Fruit fly (Drosophila melanogaster): ENCODE results near the gene CG14298.

Gene CG14298

DNA sequence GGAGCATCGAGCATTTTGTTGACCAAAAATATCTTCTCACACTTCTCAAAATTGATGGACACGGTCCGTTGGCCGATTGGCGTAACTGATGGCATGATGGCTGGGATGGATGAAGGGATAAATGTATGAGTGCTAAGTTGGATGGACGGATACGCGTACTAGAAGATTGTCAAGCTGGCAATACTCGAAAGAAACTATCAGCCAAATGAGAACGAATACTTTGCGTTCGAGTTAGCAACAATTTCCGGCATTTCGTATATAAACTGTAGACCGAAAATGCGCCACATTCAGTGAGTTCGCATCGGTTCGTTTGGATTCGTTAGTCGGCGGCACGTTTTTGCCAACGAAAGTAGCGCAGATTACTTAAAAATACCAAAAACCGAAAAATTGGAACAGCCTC lies at the start of gene CG14298:
CG14298 (plus strand) TSS at position 301 of the 400 bp plus-strand sequence.
- no peak for TF ChIP-seq CG8478 (optimal IDR thresholded peaks at IDR 0.05)
- no peak for TF ChIP-seq pan (optimal IDR thresholded peaks at IDR 0.05)
- TF ChIP-seq psq (optimal IDR thresholded peaks at IDR 0.05), result no peak

dm6 chr3R:18849148-18849547 lies 26.2 kb upstream of the CG14298 start, which contains the start of gene Octalpha2R:
Octalpha2R (minus strand) TSS chr3R:18849224.
- TF ChIP-seq Dll (optimal IDR thresholded peaks at IDR 0.05) (peak; percentile 60), psq (optimal IDR thresholded peaks at IDR 0.05) (no peak), pan (optimal IDR thresholded peaks at IDR 0.05) (no peak)

DNA sequence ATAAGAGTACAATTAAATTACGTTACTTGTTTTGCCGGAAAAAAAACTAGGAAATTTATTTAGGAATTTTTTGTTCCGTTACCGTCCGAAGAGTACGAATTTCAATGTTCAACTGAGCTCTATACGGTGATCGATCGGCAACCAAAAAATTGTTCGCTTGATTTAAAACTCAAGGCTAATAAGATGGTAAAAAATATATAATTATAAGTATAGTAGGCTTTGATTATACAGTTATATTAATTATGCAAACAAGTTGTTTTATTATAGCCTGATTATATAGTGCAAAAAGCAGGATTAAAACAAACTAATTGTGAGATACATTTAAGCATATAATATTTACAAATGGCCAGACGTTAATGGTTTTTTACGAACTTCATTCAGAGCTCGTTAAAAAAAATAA lies 23.6 kb upstream of the CG14298 start, which contains the start of gene CG31226:
CG31226 (minus strand) TSS at position 101 of the 400 bp plus-strand sequence.
- TF ChIP-seq usp (GFP tag; optimal IDR thresholded peaks at IDR 0.05) (no peak), Dll (optimal IDR thresholded peaks at IDR 0.05) (no peak), EcR (GFP tag; optimal IDR thresholded peaks at IDR 0.05) (no peak), CG8478 (optimal IDR thresholded peaks at IDR 0.05) (no peak), psq (optimal IDR thresholded peaks at IDR 0.05) (no peak), pan (optimal IDR thresholded peaks at IDR 0.05) (no peak)

DNA sequence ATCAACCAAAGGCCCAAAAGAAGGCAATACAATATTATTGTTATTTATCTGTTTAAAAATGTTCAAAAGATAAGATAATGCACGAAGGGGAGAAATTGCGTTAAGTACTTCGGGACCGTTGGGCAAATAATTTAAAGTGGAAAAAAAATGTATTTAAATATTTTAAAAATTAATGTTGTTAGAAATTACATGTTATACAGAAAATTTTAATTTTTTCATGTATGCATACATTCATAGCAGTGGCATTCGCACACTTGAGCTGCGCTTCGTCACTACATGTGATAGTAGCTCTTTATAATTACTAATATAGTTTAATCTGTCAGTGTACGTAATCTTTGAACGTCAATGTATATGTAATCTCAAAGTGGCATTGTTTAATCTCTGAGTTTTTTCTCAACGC lies 19.9 kb downstream of the CG14298 start:
- TF ChIP-seq EcR (GFP tag; optimal IDR thresholded peaks at IDR 0.05), result no peak
- TF ChIP-seq pan (optimal IDR thresholded peaks at IDR 0.05), result no peak
- TF ChIP-seq usp (GFP tag; optimal IDR thresholded peaks at IDR 0.05), result no peak
- no peak for TF ChIP-seq Dll (optimal IDR thresholded peaks at IDR 0.05)
- TF ChIP-seq psq (optimal IDR thresholded peaks at IDR 0.05), result no peak
- no peak for TF ChIP-seq CG8478 (optimal IDR thresholded peaks at IDR 0.05)

- no peak for TF ChIP-seq EcR (GFP tag; optimal IDR thresholded peaks at IDR 0.05)
- no peak for TF ChIP-seq psq (optimal IDR thresholded peaks at IDR 0.05)
Measured at dm6 chr3R:18897821-18898220, 22.5 kb downstream of the CG14298 start, which contains the start of gene CG14297. CG14297 (plus strand) TSS chr3R:18898121.

- no peak for TF ChIP-seq pan (optimal IDR thresholded peaks at IDR 0.05)
- no peak for TF ChIP-seq EcR (GFP tag; optimal IDR thresholded peaks at IDR 0.05)
- no peak for TF ChIP-seq usp (GFP tag; optimal IDR thresholded peaks at IDR 0.05)
- TF ChIP-seq psq (optimal IDR thresholded peaks at IDR 0.05), result no peak
- TF ChIP-seq Dll (optimal IDR thresholded peaks at IDR 0.05), result no peak
- no peak for TF ChIP-seq CG8478 (optimal IDR thresholded peaks at IDR 0.05)
Measured at dm6 chr3R:18899123-18899522, 23.8 kb downstream of the CG14298 start, which contains the start of gene Rh2. Rh2 (plus strand) TSS chr3R:18899423.

dm6 chr3R:18902164-18902563 lies 26.8 kb downstream of the CG14298 start, which contains the start of gene CG14294:
CG14294 (minus strand) TSS chr3R:18902264.
- TF ChIP-seq Dll (optimal IDR thresholded peaks at IDR 0.05) (no peak), EcR (GFP tag; optimal IDR thresholded peaks at IDR 0.05) (no peak), psq (optimal IDR thresholded peaks at IDR 0.05) (no peak), usp (GFP tag; optimal IDR thresholded peaks at IDR 0.05) (no peak), CG8478 (optimal IDR thresholded peaks at IDR 0.05) (no peak), pan (optimal IDR thresholded peaks at IDR 0.05) (no peak)

DNA sequence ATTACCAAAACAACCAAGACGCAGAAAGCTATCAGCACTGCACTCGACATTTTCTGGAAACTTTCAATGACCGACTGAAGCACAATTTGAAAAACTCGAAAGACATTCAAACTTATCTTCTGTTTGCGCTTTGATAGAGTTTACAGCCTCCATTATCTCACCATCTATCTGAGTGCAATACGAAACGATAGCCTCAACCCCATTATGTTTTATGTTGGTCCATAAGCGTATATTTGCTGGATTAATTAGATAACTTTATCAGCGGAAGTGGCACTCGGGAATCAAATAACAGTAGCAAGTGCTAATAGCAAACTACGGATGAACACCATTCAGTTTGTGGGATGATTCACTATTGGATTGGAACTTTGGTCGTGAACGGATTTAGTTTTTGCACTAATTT lies 27.5 kb downstream of the CG14298 start, which contains the start of gene CG34284:
CG34284 (minus strand) TSS at position 76 of the 400 bp plus-strand sequence.
- no peak for TF ChIP-seq pan (optimal IDR thresholded peaks at IDR 0.05)
- no peak for TF ChIP-seq EcR (GFP tag; optimal IDR thresholded peaks at IDR 0.05)
- no peak for TF ChIP-seq psq (optimal IDR thresholded peaks at IDR 0.05)
- TF ChIP-seq usp (GFP tag; optimal IDR thresholded peaks at IDR 0.05), result no peak
- TF ChIP-seq CG8478 (optimal IDR thresholded peaks at IDR 0.05), result no peak
- no peak for TF ChIP-seq Dll (optimal IDR thresholded peaks at IDR 0.05)

DNA sequence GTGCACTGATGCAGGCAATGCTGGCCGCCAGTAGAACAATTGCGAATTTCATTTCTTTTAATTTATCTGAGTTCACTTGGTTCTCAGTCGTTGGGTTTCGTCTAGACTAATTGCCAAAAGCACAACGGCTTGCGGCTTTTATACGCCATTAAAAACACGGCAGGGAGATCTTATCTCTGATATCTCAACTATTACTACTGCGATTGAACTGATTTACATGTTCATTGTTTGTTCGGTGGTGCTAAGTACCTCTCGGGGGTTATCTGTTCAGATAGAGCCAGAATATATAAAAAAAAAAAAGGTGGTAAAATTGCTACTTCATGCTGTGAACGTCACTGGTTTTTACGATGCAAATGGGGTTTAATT lies 30.2 kb downstream of the CG14298 start, which contains the start of gene CG14292:
CG14292 (minus strand) TSS at position 101 of the 366 bp plus-strand sequence.
- no peak for TF ChIP-seq Dll (optimal IDR thresholded peaks at IDR 0.05)
- no peak for TF ChIP-seq CG8478 (optimal IDR thresholded peaks at IDR 0.05)

DNA sequence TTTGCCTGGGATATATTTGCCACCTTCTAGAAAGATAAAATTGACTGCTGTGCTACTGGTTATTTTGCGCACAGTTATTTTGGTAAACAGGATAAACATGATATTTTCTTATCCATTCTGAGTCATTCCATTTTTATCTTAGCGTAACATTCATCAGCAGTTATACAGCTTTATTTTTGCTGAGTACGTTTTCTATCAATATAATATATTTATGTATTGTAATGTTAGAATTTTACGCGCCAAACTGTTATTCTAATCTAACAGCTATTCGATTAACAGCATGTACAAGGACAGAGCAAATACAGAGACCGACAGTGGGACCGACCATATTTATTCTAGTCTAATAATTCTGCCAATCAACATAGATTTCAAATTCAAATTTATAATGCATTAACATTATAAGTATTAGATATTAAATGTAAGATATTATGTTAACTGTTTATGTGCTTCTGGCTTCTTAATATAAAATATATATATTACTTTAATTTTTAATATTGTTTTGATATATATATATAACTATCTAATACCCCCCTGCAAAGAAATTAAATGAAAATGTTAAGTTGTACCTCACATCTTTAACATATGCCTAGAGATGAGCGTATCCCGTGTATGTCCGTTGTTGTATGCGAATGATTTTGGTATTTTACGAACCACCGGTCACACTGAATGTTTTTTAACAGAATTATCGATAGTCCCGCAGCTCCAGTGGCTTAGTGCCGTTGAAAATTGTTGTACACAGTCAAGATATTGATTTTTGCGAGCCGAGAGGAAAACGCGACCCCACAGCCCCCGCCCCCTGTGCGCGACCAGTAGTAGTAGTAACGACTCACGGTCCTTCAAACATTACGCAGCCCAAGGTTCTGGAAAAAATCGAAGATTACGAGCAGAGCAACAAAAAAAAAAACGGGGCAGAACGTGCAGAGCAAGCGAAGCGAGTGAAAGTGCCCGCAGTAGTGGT lies 30.9 kb downstream of the CG14298 start, which contains the start of gene EndoA:
EndoA (plus strand) TSS at position 689 of the 958 bp plus-strand sequence.
- TF ChIP-seq EcR (GFP tag; optimal IDR thresholded peaks at IDR 0.05), result no peak
- no peak for TF ChIP-seq usp (GFP tag; optimal IDR thresholded peaks at IDR 0.05)
- no peak for TF ChIP-seq CG8478 (optimal IDR thresholded peaks at IDR 0.05)
- TF ChIP-seq Dll (optimal IDR thresholded peaks at IDR 0.05), result no peak

- TF ChIP-seq pan (optimal IDR thresholded peaks at IDR 0.05) (no peak), CG8478 (optimal IDR thresholded peaks at IDR 0.05) (no peak), EcR (GFP tag; optimal IDR thresholded peaks at IDR 0.05) (no peak), usp (GFP tag; optimal IDR thresholded peaks at IDR 0.05) (no peak), Dll (optimal IDR thresholded peaks at IDR 0.05) (no peak), psq (optimal IDR thresholded peaks at IDR 0.05) (no peak)
Measured at dm6 chr3R:18910336-18910735, 35.0 kb downstream of the CG14298 start.

dm6 chr3R:18910923-18911322 lies 35.6 kb downstream of the CG14298 start:
- TF ChIP-seq pan (optimal IDR thresholded peaks at IDR 0.05), result no peak
- no peak for TF ChIP-seq EcR (GFP tag; optimal IDR thresholded peaks at IDR 0.05)
- no peak for TF ChIP-seq psq (optimal IDR thresholded peaks at IDR 0.05)
- TF ChIP-seq CG8478 (optimal IDR thresholded peaks at IDR 0.05), result no peak

All from whole organism.